Worm (Caenorhabditis elegans) whole organism, midembryonic: ENCODE data around the gene nhr-235.

ENCODE experiments used
- T22C8.4 ChIP-seq: fragments of 200-800 bp; sonication (Bioruptor generic); IDR thresholded peaks from 2 replicates; pipeline ENCODE4 v1.3.6; 2022; ENCODE audit warnings: missing genetic modification characterization, missing compliant biosample characterization
- cog-1 ChIP-seq: sonication (generic microtip); optimal IDR thresholded peaks from 2 replicates; lab custom pipeline; 2016; ENCODE audit warnings: missing genetic modification characterization, missing compliant biosample characterization
- flt-1 ChIP-seq: fragments of 200-800 bp; sonication (Bioruptor generic); IDR thresholded peaks from 2 replicates; pipeline ENCODE4 v1.3.6; 2022; ENCODE audit warnings: missing genetic modification characterization, missing compliant biosample characterization
- med-1 ChIP-seq: sonication (generic microtip); optimal IDR thresholded peaks from 2 replicates; lab custom pipeline; 2017; ENCODE audit warnings: missing genetic modification characterization, mild to moderate bottlenecking, missing compliant biosample characterization, antibody characterized with exemption, missing genetic modification reagents; ENCODE audit not compliant: insufficient read depth
- ref-1 ChIP-seq: fragments of 200-800 bp; sonication (Bioruptor generic); conservative IDR thresholded peaks from 2 replicates; pipeline ENCODE4 v1.3.6; 2022; ENCODE audit warnings: missing genetic modification reagents, missing genetic modification characterization, missing compliant biosample characterization
- tab-1 ChIP-seq: fragments of 200-800 bp; sonication (Bioruptor generic); IDR thresholded peaks from 2 replicates; pipeline ENCODE4 v1.3.6; 2022; ENCODE audit warnings: missing genetic modification characterization, missing compliant biosample characterization
- ztf-23 ChIP-seq: fragments of 200-800 bp; sonication (Bioruptor generic); IDR thresholded peaks from 2 replicates; pipeline ENCODE4 v1.3.6; 2022; ENCODE audit warnings: missing genetic modification reagents, missing genetic modification characterization, missing compliant biosample characterization
- ztf-29 ChIP-seq: fragments of 200-800 bp; sonication (Bioruptor generic); IDR thresholded peaks from 2 replicates; pipeline ENCODE4 v1.3.6; 2022; ENCODE audit warnings: missing genetic modification reagents, missing genetic modification characterization, missing compliant biosample characterization

DNA sequence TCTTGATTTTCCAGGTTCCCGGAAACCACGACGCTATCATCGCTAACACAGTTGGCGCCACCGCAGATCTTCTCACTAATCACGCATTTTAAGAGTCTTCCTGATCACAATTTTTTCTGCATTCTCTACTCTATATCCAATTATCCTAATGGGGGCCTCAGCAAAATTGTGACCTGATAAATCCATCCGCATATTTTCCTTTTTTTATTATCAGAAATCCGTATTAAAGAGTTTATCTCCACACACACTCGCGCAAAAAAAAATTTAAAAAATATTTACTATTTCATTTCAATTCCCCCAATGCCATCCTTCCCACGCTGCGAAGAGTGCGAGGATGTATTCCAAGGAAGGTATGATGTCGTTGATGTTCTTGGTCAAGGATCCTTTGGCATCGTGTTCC is 33.6 kb upstream of the nhr-235 start, which contains the start of gene Y38E10A.8:
- TF ChIP-seq flt-1 (GFP tag; lab: Robert Waterston, UW) = no peak
- TF ChIP-seq cog-1 (tag; lab: Kevin White, UChicago) = no peak
- no peak for TF ChIP-seq tab-1 (GFP tag; lab: Robert Waterston, UW)
- TF ChIP-seq ztf-23 (GFP tag; lab: Robert Waterston, UW) = no peak
- no peak for TF ChIP-seq med-1 (GFP tag; lab: Kevin White, UChicago)
- no peak for TF ChIP-seq ztf-29
- no peak for TF ChIP-seq T22C8.4 (GFP tag; lab: Robert Waterston, UW)
- TF ChIP-seq ref-1 (GFP tag; lab: Robert Waterston, UW) = no peak
